Worm (Caenorhabditis elegans): ENCODE results near the gene Y105C5A.13.
A peak's percentile ranks its signal among the peaks of the same experiment; 100 is the strongest.

Y105C5A.13 gene

DNA sequence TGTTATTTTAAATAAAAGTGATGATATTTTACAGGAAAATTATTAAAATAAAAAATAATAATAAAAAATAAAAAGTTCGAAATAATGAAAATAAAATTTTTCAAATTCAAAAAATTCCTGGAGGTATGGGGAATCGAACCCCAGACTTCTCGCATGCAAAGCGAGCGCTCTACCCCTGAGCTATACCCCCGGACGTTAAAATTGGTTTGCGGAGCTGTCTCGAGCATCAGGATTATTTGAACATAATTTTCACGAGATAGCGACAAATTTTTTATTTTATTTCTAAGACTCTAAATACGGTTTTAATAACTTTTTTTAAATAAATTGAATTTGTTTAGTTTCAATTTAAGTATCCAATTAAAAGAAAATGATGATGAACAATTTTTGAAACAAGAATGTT lies 36.8 kb upstream of the Y105C5A.13 start (continued):
- TF ChIP-seq ztf-6 (GFP tag; IDR thresholded peaks at IDR 0.05) (no peak), ZK185.1 (tag; optimal IDR thresholded peaks at IDR 0.05; ENCODE audit: poor library complexity, severe bottlenecking) (peak; percentile 8), snpc-1.3 (tag; optimal IDR thresholded peaks at IDR 0.05; ENCODE audit: insufficient read depth) (peak; percentile 59), nhr-179 (tag; optimal IDR thresholded peaks at IDR 0.05) (no peak), rpc-1 (optimal IDR thresholded peaks at IDR 0.05) (peak; percentile 64), rpc-1 (tag; optimal IDR thresholded peaks at IDR 0.05) (peak; percentile 69), snpc-3.4 (tag; optimal IDR thresholded peaks at IDR 0.05) (peak; percentile 84), athp-1 (tag; optimal IDR thresholded peaks at IDR 0.05) (no peak), attf-6 (GFP tag; IDR thresholded peaks at IDR 0.05) (peak; percentile 98), madf-6 (GFP tag; IDR thresholded peaks at IDR 0.05) (0 out of 2 replicates have a peak, but pooled peaks have one; percentile 40), B0261.1 (tag; optimal IDR thresholded peaks at IDR 0.05) (peak; percentile 72), F33H1.4 (GFP tag; IDR thresholded peaks at IDR 0.05) (no peak), tbp1 (GFP tag; optimal IDR thresholded peaks at IDR 0.05) (peak; percentile 93)

DNA sequence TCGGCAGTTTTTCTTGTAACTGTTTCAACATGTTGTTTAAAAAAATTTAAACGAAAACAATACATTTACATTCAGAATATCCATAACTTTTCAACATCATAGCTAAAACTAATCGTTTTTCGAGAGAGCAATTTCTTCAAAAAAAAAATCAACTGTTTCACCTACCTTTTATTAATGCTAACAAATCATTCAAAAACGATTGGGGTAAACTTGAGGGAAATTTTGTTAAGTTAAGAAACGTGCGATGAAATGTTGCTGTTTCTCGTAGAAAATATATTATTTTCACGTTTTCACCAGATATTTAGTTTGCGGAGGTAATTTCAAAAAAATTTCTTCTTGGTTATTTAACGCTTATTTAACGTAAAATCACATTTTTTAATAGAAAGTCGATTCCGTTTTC lies 34.6 kb upstream of the Y105C5A.13 start:
- TF ChIP-seq sdz-38 (tag; optimal IDR thresholded peaks at IDR 0.05) (no peak), mes-4 (tag; optimal IDR thresholded peaks at IDR 0.05) (no peak), snpc-4 (GFP tag; optimal IDR thresholded peaks at IDR 0.05) (no peak), snpc-4 (tag; optimal IDR thresholded peaks at IDR 0.05) (peak in 3 of 4 experiments; percentile 58 to 67 (median 60)), attf-6 (GFP tag; IDR thresholded peaks at IDR 0.05) (peak; percentile 70), hlh-12 (tag; optimal IDR thresholded peaks at IDR 0.05) (no peak), lsy-27 (tag; optimal IDR thresholded peaks at IDR 0.05; ENCODE audit: borderline replicate concordance, insufficient read depth) (no peak), hrde-1 (tag; optimal IDR thresholded peaks at IDR 0.05; ENCODE audit: borderline replicate concordance) (no peak)

DNA sequence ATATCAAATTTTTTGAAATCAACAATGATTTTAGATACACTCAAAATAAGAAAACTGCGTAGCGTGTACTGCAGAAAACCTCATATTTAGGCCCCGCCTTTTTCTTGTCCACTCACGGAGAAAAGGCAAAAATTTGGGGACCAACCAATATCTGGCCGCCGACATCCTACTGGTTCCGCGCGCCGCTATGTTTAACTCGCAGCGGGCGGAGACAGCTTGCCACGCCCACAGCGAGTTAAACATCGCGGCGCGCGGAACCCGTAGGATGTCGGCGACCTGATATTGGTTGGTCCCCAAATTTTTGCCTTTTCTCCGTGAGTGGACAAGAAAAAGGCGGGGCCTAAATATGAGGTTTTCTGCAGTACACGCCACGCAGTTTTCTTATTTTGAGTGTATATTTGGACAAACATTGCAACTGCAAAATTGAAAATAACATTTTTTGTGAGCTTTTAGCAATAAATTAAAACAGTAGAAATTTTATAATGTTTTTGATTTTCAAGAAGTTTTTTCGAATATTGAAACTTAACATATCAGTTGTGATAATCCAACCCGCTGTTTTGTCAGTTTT lies 31.1 kb upstream of the Y105C5A.13 start:
- peak; percentile 36; the same call in 1 of the 2 replicates for TF ChIP-seq hmg-1.2 (GFP tag; IDR thresholded peaks at IDR 0.05)
- TF ChIP-seq snpc-4 (GFP tag; optimal IDR thresholded peaks at IDR 0.05): peak; percentile 66
- TF ChIP-seq snpc-4 (tag; optimal IDR thresholded peaks at IDR 0.05): peak; percentile 58 to 96 (median 72)
- TF ChIP-seq snpc-1.1 (tag; optimal IDR thresholded peaks at IDR 0.05; ENCODE audit: insufficient read depth): peak; percentile 33
- TF ChIP-seq attf-6 (GFP tag; IDR thresholded peaks at IDR 0.05): peak; percentile 90

DNA sequence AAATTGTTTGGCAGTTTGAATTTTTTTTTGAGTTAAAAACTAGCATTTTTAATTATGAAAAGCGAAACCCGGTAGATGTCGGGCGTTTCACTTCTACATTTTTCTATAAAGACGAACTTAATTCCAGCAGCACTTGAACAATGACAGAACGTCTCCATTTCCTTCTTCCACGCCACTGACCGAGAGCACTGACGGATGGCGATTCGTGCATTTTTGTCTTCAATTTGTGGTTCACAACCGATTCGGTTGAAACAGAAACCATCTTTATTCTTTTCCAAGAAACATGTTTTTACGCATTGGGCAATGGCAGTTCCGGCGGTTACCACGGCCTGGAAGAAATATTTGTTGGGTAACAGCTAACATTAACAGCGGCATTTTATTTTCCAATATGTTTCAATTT lies 27.9 kb upstream of the Y105C5A.13 start:
- no peak for TF ChIP-seq snpc-4 (GFP tag; optimal IDR thresholded peaks at IDR 0.05)
- TF ChIP-seq snpc-4 (tag; optimal IDR thresholded peaks at IDR 0.05): peak in 3 of 4 experiments; percentile 34 to 62 (median 61)
- no peak for TF ChIP-seq attf-5 (GFP tag; optimal IDR thresholded peaks at IDR 0.05)
- no peak for TF ChIP-seq F33H1.4 (GFP tag; IDR thresholded peaks at IDR 0.05)
- TF ChIP-seq nhr-27 (tag; optimal IDR thresholded peaks at IDR 0.05): no peak
- no peak for TF ChIP-seq hmg-1.2 (GFP tag; IDR thresholded peaks at IDR 0.05)
- no peak for TF ChIP-seq pbrm-1 (GFP tag; IDR thresholded peaks at IDR 0.05)
- no peak for TF ChIP-seq rec-8 (tag; optimal IDR thresholded peaks at IDR 0.05)
- peak; percentile 62; the same call in 1 of the 2 replicates for TF ChIP-seq attf-6 (GFP tag; IDR thresholded peaks at IDR 0.05)
- TF ChIP-seq snpc-1.1 (tag; optimal IDR thresholded peaks at IDR 0.05; ENCODE audit: insufficient read depth): no peak
- no peak for TF ChIP-seq nhr-120 (GFP tag; IDR thresholded peaks at IDR 0.05)

DNA sequence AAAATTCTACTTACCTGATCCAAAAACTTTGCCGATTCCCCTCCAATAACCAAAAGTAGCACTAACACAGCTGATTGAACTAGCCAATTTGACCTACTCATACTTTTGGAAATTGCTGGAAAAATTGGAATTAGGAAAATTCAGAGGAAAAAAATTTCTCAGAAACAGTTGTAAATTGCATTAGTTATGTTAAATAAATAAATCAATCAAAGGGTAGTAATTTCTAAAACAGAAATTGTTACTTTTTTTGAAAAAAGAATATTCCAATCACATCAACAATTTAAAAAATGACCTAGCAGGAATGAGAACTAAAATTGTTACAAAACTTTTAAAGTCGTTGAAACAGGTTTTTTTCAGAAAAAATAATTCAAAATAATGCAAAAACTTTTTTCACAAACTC lies 24.1 kb upstream of the Y105C5A.13 start, which contains the start of gene Y105C5A.8:
Gene Y105C5A.8, minus strand, starts transcription at position 101 of the 400 bp plus-strand sequence.
- TF ChIP-seq madf-6 (GFP tag; IDR thresholded peaks at IDR 0.05) (no peak), gei-17 (GFP tag; optimal IDR thresholded peaks at IDR 0.05) (no peak), Y79H2A.3 (GFP tag; conservative IDR thresholded peaks at IDR 0.05) (no peak), rec-8 (tag; optimal IDR thresholded peaks at IDR 0.05) (no peak), atf-7 (tag; optimal IDR thresholded peaks at IDR 0.05) (no peak), F57A8.1 (GFP tag; optimal IDR thresholded peaks at IDR 0.05) (no peak), ztf-25 (GFP tag; IDR thresholded peaks at IDR 0.05) (no peak), lin-26 (GFP tag; IDR thresholded peaks at IDR 0.05) (no peak), attf-6 (GFP tag; IDR thresholded peaks at IDR 0.05) (no peak), egrh-3 (GFP tag; IDR thresholded peaks at IDR 0.05) (no peak), mes-4 (tag; optimal IDR thresholded peaks at IDR 0.05) (no peak), nhr-80 (tag; optimal IDR thresholded peaks at IDR 0.05) (no peak)
